Worm (Caenorhabditis elegans): ENCODE measurements around the gene F07G11.1.

The F07G11.1 gene

DNA sequence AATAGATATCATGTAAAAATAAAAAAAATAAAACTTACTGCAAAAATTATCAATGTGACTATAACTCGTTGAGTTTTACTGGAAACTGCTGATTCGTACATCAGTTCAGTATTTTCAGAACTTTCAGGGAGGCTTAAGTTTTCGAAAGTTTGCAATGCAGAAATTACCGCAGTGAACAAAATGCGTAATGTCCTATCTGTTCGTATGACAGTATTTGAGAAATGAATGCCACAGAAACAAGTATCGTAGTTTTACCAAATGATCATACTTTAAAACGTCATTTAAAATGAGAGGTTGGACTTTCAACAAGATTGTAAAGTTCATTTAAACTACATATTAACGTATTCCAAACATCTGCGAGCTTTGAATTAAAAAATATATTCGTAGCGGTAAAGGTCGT, 49.5 kb downstream of the F07G11.1 start, which contains the start of gene C03G6.21:
Gene C03G6.21 (minus strand): TSS at position 101 of the 400 bp plus-strand sequence.
- TF ChIP-seq C17E4.6 (GFP tag; IDR thresholded peaks at IDR 0.05) (no peak), attf-6 (GFP tag; IDR thresholded peaks at IDR 0.05) (no peak), F23B12.7 (tag; optimal IDR thresholded peaks at IDR 0.05; ENCODE audit: insufficient read depth) (no peak), nfyb-1 (GFP tag; IDR thresholded peaks at IDR 0.05) (no peak), chd-7 (tag; optimal IDR thresholded peaks at IDR 0.05) (no peak), hmg-1.2 (GFP tag; IDR thresholded peaks at IDR 0.05) (no peak), hmg-20 (GFP tag; IDR thresholded peaks at IDR 0.05) (no peak)

DNA sequence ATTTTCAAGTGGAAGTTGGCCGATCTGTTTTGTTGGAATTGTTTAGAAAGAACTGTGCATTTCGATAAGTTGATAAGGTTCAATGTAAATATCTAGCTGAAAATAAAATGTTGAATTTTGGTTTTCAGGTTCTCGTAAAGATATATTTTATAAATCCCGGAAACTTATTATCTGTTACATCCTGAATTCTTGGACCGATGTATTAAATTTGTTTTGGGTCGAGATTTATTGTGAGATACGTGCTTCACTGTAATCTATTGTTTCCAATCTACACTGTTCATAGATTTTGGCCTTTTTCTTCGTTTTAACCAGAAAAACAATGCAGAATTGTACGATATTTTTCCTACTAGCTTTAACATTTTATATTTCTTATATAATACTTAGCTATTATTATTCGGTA, 49.9 kb downstream of the F07G11.1 start, which contains the start of gene C03G6.6:
Gene C03G6.6 (plus strand): TSS at position 301 of the 400 bp plus-strand sequence.
- TF ChIP-seq lin-26 (GFP tag; IDR thresholded peaks at IDR 0.05) (no peak), let-526 (GFP tag; IDR thresholded peaks at IDR 0.05) (no peak), repo-1 (tag; optimal IDR thresholded peaks at IDR 0.05) (no peak), mcd-1 (GFP tag; IDR thresholded peaks at IDR 0.05) (no peak), nhr-80 (tag; optimal IDR thresholded peaks at IDR 0.05) (no peak), rec-8 (tag; optimal IDR thresholded peaks at IDR 0.05) (no peak), ztf-6 (GFP tag; IDR thresholded peaks at IDR 0.05) (no peak)

All from whole organism, young adult.